Fruit fly (Drosophila melanogaster) whole organism, embryonic: Measurements from ENCODE around the gene CG12947.

ENCODE experiments used
- Bdp1 ChIP-seq: fragments of 200-800 bp; sonication (Bioruptor generic); optimal IDR thresholded peaks from 3 replicates; lab custom pipeline; 2016; ENCODE audit warnings: missing biosample characterization, missing genetic modification characterization
- CG10321 ChIP-seq: fragments of 200-800 bp; sonication (Bioruptor generic); IDR thresholded peaks from 2 replicates; pipeline ENCODE4 v1.3.6; 2022; ENCODE audit warnings: missing biosample characterization, missing genetic modification characterization
- CG10543 ChIP-seq: fragments of 200-800 bp; sonication (Bioruptor generic); optimal IDR thresholded peaks from 3 replicates; lab custom pipeline; 2017; ENCODE audit warnings: missing biosample characterization, mild to moderate bottlenecking, missing genetic modification characterization, moderate library complexity
- CG12155 ChIP-seq: fragments of 200-800 bp; sonication (Bioruptor generic); optimal IDR thresholded peaks from 3 replicates; lab custom pipeline; 2016; ENCODE audit warnings: missing biosample characterization, missing genetic modification characterization
- CG13287 ChIP-seq: fragments of 200-800 bp; sonication (Bioruptor generic); IDR thresholded peaks from 2 replicates; pipeline ENCODE4 v1.3.6; 2022; ENCODE audit warnings: missing biosample characterization, missing genetic modification characterization; ENCODE audit not compliant: partially characterized antibody
- CG13775 ChIP-seq: fragments of 200-800 bp; sonication (Bioruptor generic); optimal IDR thresholded peaks from 3 replicates; lab custom pipeline; 2017; ENCODE audit warnings: missing biosample characterization, mild to moderate bottlenecking, missing genetic modification characterization
- CG15601 ChIP-seq: fragments of 200-800 bp; sonication (Bioruptor generic); optimal IDR thresholded peaks from 3 replicates; lab custom pipeline; 2019; ENCODE audit warnings: missing biosample characterization, mild to moderate bottlenecking, missing genetic modification characterization, moderate library complexity
- CG17385 ChIP-seq: fragments of 200-800 bp; sonication (Bioruptor generic); optimal IDR thresholded peaks from 3 replicates; lab custom pipeline; 2018; ENCODE audit warnings: missing biosample characterization, mild to moderate bottlenecking, missing genetic modification characterization
- CG17568 ChIP-seq: fragments of 200-800 bp; sonication (Bioruptor generic); optimal IDR thresholded peaks from 2 replicates; lab custom pipeline; 2018; ENCODE audit warnings: missing biosample characterization, mild to moderate bottlenecking, missing genetic modification characterization, moderate library complexity
- CG17829 ChIP-seq: fragments of 200-800 bp; optimal IDR thresholded peaks from 2 replicates; lab custom pipeline; 2019; ENCODE audit warnings: missing biosample characterization, mild to moderate bottlenecking, missing genetic modification characterization, moderate library complexity
- CG31224 ChIP-seq: fragments of 200-800 bp; sonication (Bioruptor generic); IDR thresholded peaks from 2 replicates; pipeline ENCODE4 v1.3.6; 2022; ENCODE audit warnings: missing biosample characterization, missing genetic modification characterization
- CG3163 ChIP-seq: fragments of 200-800 bp; sonication (Bioruptor generic); optimal IDR thresholded peaks from 3 replicates; lab custom pipeline; 2016; ENCODE audit warnings: missing biosample characterization, missing genetic modification characterization
- CG33557 ChIP-seq: fragments of 200-800 bp; sonication (Bioruptor generic); optimal IDR thresholded peaks from 2 replicates; lab custom pipeline; 2019; ENCODE audit warnings: missing biosample characterization, mild to moderate bottlenecking, missing genetic modification characterization, moderate library complexity
- CG34224 ChIP-seq: fragments of 200-800 bp; sonication (Bioruptor generic); IDR thresholded peaks from 3 replicates; pipeline ENCODE4 v1.3.6; 2022; ENCODE audit warnings: missing biosample characterization, missing genetic modification characterization; ENCODE audit not compliant: partially characterized antibody
- CG7839 ChIP-seq: fragments of 200-800 bp; sonication (Bioruptor generic); optimal IDR thresholded peaks from 3 replicates; lab custom pipeline; 2018; ENCODE audit warnings: missing biosample characterization, mild to moderate bottlenecking, missing genetic modification characterization, moderate library complexity
- CG8478 ChIP-seq: fragments of >200 bp; optimal IDR thresholded peaks from 2 replicates; lab custom pipeline; 2018
- Camta ChIP-seq: fragments of 200-800 bp; sonication (Bioruptor generic); optimal IDR thresholded peaks from 2 replicates; lab custom pipeline; 2016; ENCODE audit warnings: missing biosample characterization, missing genetic modification characterization
- CoRest ChIP-seq: fragments of 200-800 bp; sonication (Bioruptor generic); optimal IDR thresholded peaks from 3 replicates; lab custom pipeline; 2018; ENCODE audit warnings: missing biosample characterization, mild to moderate bottlenecking, missing genetic modification characterization, moderate library complexity
- Deaf1 ChIP-seq: fragments of 200-800 bp; optimal IDR thresholded peaks from 3 replicates; lab custom pipeline; 2019; ENCODE audit warnings: missing biosample characterization, mild to moderate bottlenecking, missing genetic modification characterization, moderate library complexity
- Dll ChIP-seq: fragments of 200-800 bp; sonication (Bioruptor generic); IDR thresholded peaks from 4 replicates; pipeline ENCODE4 v1.3.6; 2022; ENCODE audit warnings: missing biosample characterization, missing genetic modification characterization; ENCODE audit not compliant: partially characterized antibody
- Elba2 ChIP-seq: fragments of 200-800 bp; sonication (Bioruptor generic); optimal IDR thresholded peaks from 3 replicates; lab custom pipeline; 2016; ENCODE audit warnings: missing biosample characterization, missing genetic modification characterization
- Ets97D ChIP-seq: fragments of 200-800 bp; sonication (Bioruptor generic); optimal IDR thresholded peaks from 3 replicates; lab custom pipeline; 2016; ENCODE audit warnings: missing biosample characterization, missing genetic modification characterization
- HLH3B ChIP-seq: fragments of 200-800 bp; sonication (Bioruptor generic); IDR thresholded peaks from 2 replicates; pipeline ENCODE4 v1.3.6; 2022; ENCODE audit warnings: missing biosample characterization, missing genetic modification characterization
- HmgD ChIP-seq: fragments of 200-800 bp; sonication (Bioruptor generic); optimal IDR thresholded peaks from 3 replicates; lab custom pipeline; 2016; ENCODE audit warnings: missing biosample characterization, missing genetic modification characterization
- Lhr ChIP-seq: fragments of 200-800 bp; sonication (Bioruptor generic); optimal IDR thresholded peaks from 3 replicates; lab custom pipeline; 2017; ENCODE audit warnings: mild to moderate bottlenecking, missing biosample characterization, missing genetic modification reagents, missing genetic modification characterization
- MBD-R2 ChIP-seq: fragments of 200-800 bp; sonication (Bioruptor generic); IDR thresholded peaks from 2 replicates; pipeline ENCODE4 v1.3.6; 2022; ENCODE audit warnings: missing biosample characterization, missing genetic modification characterization
- Mrtf ChIP-seq: fragments of 200-800 bp; sonication (Bioruptor generic); IDR thresholded peaks from 3 replicates; pipeline ENCODE4 v1.3.6; 2022; ENCODE audit warnings: missing biosample characterization, missing genetic modification characterization
- NfI ChIP-seq: fragments of 200-800 bp; sonication (Bioruptor generic); optimal IDR thresholded peaks from 3 replicates; lab custom pipeline; 2018; ENCODE audit warnings: missing biosample characterization, mild to moderate bottlenecking, missing genetic modification characterization, moderate library complexity
- Oaz ChIP-seq: fragments of 200-800 bp; sonication (Bioruptor generic); IDR thresholded peaks from 2 replicates; pipeline ENCODE4 v1.3.6; 2022; ENCODE audit warnings: missing biosample characterization, missing genetic modification characterization
- Sin3A ChIP-seq: fragments of >200 bp; optimal IDR thresholded peaks from 2 replicates; lab custom pipeline; 2018
- Spps ChIP-seq: fragments of 200-800 bp; sonication (Bioruptor generic); optimal IDR thresholded peaks from 2 replicates; lab custom pipeline; 2018; ENCODE audit warnings: missing biosample characterization, mild to moderate bottlenecking, missing genetic modification characterization
- dimm ChIP-seq: fragments of 200-800 bp; sonication (Bioruptor generic); IDR thresholded peaks from 2 replicates; pipeline ENCODE4 v1.3.6; 2022; ENCODE audit warnings: missing biosample characterization, missing genetic modification characterization
- en ChIP-seq: fragments of 200-800 bp; sonication (Bioruptor generic); optimal IDR thresholded peaks from 2 replicates; lab custom pipeline; 2016; ENCODE audit warnings: missing biosample characterization, missing genetic modification characterization
- gcm ChIP-seq: fragments of 200-800 bp; sonication (Bioruptor generic); optimal IDR thresholded peaks from 2 replicates; lab custom pipeline; 2019; ENCODE audit warnings: missing biosample characterization, mild to moderate bottlenecking, missing genetic modification characterization, moderate library complexity
- gfzf ChIP-seq: fragments of 200-800 bp; sonication (Bioruptor generic); optimal IDR thresholded peaks from 2 replicates; lab custom pipeline; 2016; ENCODE audit warnings: missing biosample characterization, mild to moderate bottlenecking, missing genetic modification characterization, moderate library complexity
- grau ChIP-seq: fragments of 200-800 bp; optimal IDR thresholded peaks from 3 replicates; lab custom pipeline; 2019; ENCODE audit warnings: missing biosample characterization, mild to moderate bottlenecking, missing genetic modification characterization, moderate library complexity
- hb ChIP-seq: fragments of 200-800 bp; sonication (Bioruptor generic); IDR thresholded peaks from 3 replicates; pipeline ENCODE4 v1.3.6; 2022; ENCODE audit warnings: missing biosample characterization, missing genetic modification characterization; ENCODE audit not compliant: partially characterized antibody
- kah ChIP-seq: fragments of 200-800 bp; sonication (Bioruptor generic); optimal IDR thresholded peaks from 2 replicates; lab custom pipeline; 2018; ENCODE audit warnings: missing biosample characterization, mild to moderate bottlenecking, missing genetic modification characterization
- kni ChIP-seq: fragments of 200-800 bp; sonication (Bioruptor generic); optimal IDR thresholded peaks from 3 replicates; lab custom pipeline; 2017; ENCODE audit warnings: mild to moderate bottlenecking, missing biosample characterization, missing genetic modification reagents, missing genetic modification characterization
- lov ChIP-seq, 2 experiments: fragments of 200-800 bp in 1 of 2; fragments of >200 bp in 1 of 2; sonication (Bioruptor generic) in 1 of 2; IDR thresholded peaks in 1 of 2; optimal IDR thresholded peaks in 1 of 2; 2 replicates in 1 of 2; 3 replicates in 1 of 2; pipeline versions ENCODE4 v1.3.6 to Lab custom; 2017 to 2022; ENCODE audit warnings: missing biosample characterization in 1 of 2, missing genetic modification characterization in 1 of 2
- repo ChIP-seq: fragments of 200-800 bp; sonication (Bioruptor generic); optimal IDR thresholded peaks from 2 replicates; lab custom pipeline; 2016; ENCODE audit warnings: missing biosample characterization, missing genetic modification characterization
- slbo ChIP-seq: fragments of 200-800 bp; sonication (Bioruptor generic); IDR thresholded peaks from 2 replicates; pipeline ENCODE4 v1.3.6; 2022; ENCODE audit warnings: missing biosample characterization, missing genetic modification characterization
- so ChIP-seq: fragments of 200-800 bp; sonication (Bioruptor generic); IDR thresholded peaks from 3 replicates; pipeline ENCODE4 v1.3.6; 2022; ENCODE audit warnings: missing biosample characterization, missing genetic modification characterization
- tin ChIP-seq: fragments of 200-800 bp; sonication (Bioruptor generic); optimal IDR thresholded peaks from 3 replicates; lab custom pipeline; 2016; ENCODE audit warnings: missing biosample characterization, missing genetic modification characterization
- tll ChIP-seq, 2 experiments: fragments of 200-800 bp in 1 of 2; fragments of >200 bp in 1 of 2; sonication (Bioruptor generic) in 1 of 2; optimal IDR thresholded peaks; 2 replicates each; lab custom pipeline; 2017 to 2019; ENCODE audit warnings: missing biosample characterization in 2 of 2, missing genetic modification characterization in 2 of 2, mild to moderate bottlenecking in 1 of 2, moderate library complexity in 1 of 2
- tna ChIP-seq: fragments of 200-800 bp; sonication (Bioruptor generic); IDR thresholded peaks from 2 replicates; pipeline ENCODE4 v1.3.6; 2022; ENCODE audit warnings: missing biosample characterization, missing genetic modification characterization; ENCODE audit not compliant: partially characterized antibody
- ttk ChIP-seq: fragments of 200-800 bp; sonication (Bioruptor generic); IDR thresholded peaks from 2 replicates; pipeline ENCODE4 v2.1.2; 2022; ENCODE audit warnings: missing biosample characterization, missing genetic modification characterization
- zfh2 ChIP-seq: fragments of 200-800 bp; sonication (Bioruptor generic); optimal IDR thresholded peaks from 2 replicates; lab custom pipeline; 2016; ENCODE audit warnings: missing biosample characterization, missing genetic modification characterization

The CG12947 gene

DNA sequence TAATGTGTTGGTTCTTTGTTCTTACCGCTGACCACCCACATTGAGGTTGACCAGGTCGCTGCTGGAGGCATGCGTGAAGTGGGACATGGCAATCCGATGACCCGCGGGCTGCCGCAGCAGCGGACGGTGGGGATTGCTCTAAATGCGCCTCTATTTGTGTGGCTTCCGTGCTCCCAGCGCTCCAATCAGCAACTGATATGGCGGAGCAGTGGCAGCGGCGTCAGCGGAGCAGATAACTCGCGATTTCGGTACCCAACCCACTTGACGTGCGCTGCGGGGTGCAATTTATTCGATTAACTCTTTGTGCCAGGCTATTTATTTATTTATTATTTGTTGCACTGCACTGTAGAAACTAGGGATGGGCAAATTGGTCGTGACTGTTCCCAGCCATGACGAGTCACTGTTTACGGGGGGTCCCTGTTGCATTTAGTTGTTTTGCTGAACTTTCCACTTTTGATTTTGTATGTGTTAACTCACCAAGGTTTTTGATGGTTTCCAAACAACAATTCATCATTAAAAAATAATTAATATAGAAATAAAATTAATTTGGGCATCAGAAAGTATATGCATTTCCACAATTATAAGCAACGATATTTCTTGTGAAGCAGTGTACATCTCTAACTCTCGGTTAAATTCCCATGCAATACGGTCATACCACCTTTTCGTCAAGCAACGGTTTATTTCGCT lies 20.9 kb downstream of the CG12947 start, which contains the start of the genes CG9467 and CG8526 (continued):
- TF ChIP-seq en, result no peak
- peak; percentile 86 for TF ChIP-seq slbo
- TF ChIP-seq tna (GFP tag; lab: Robert Waterston, UW), result no peak; the same call in 1 of the 2 replicates
- peak; percentile 76 for TF ChIP-seq tin (GFP tag; lab: Kevin White, UChicago)
- TF ChIP-seq lov (optimal IDR thresholded peaks at IDR 0.05; lab: Kevin White, UChicago), result no peak
- TF ChIP-seq lov (GFP tag; IDR thresholded peaks at IDR 0.05; lab: Robert Waterston, UW), result no peak
- TF ChIP-seq zfh2 (GFP tag; lab: Kevin White, UChicago), result peak; percentile 71
- TF ChIP-seq CG15601, result peak; percentile 65
- peak; percentile 70; the same call in 1 of the 3 replicates for TF ChIP-seq hb (GFP tag; lab: Robert Waterston, UW)
- TF ChIP-seq Deaf1 (tag; lab: Kevin White, UChicago), result no peak
- no peak for TF ChIP-seq CG3163
- TF ChIP-seq CG33557 (GFP tag; lab: Kevin White, UChicago), result peak; percentile 47
- TF ChIP-seq gcm (GFP tag; lab: Kevin White, UChicago), result no peak
- no peak for TF ChIP-seq CG17568 (GFP tag; lab: Kevin White, UChicago)

DNA sequence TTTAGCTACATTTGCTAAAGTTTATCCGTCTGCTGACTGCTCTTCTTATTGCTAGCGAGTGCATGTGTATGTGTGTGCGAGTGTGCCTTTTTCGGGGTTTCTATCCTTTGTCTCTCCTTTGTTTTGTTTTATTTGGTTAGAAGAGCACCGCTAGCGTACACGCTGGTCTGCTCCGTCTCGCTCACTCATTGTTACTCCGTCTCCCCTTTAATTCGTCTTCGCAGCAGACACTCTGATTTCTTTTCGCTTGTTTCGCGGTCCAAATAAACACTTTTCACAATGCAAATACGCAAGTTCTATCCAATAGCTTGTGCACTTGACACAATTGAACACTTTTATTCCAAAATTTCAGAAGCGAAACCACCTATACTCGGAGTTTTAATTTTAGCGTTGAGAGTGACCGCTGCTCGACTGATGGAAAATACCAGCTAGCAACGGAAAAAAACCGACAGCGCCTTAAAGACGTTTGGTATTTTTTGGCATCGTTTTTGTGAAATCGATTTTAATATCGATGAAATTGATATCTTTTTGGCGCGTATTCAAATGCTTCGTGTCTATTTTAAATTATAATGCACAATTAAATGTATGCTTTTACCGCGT lies 29.2 kb downstream of the CG12947 start, which contains the start of gene FBXO11:
Gene FBXO11 (minus strand): TSS at position 423 of the 600 bp plus-strand sequence.
- TF ChIP-seq Bdp1 (GFP tag; lab: Kevin White, UChicago), result no peak
- TF ChIP-seq CG10543 (GFP tag; lab: Kevin White, UChicago), result peak; percentile 2
- TF ChIP-seq tll (GFP tag; optimal IDR thresholded peaks at IDR 0.05; lab: Kevin White, UChicago), result peak in 1 of 2 experiments; percentile 41
- TF ChIP-seq CG31224 (GFP tag; lab: Robert Waterston, UW), result no peak
- peak; percentile 6 for TF ChIP-seq CoRest (tag; lab: Kevin White, UChicago)
- no peak; the same call in 3 of the 4 replicates for TF ChIP-seq Dll (GFP tag; lab: Robert Waterston, UW)
- TF ChIP-seq MBD-R2 (GFP tag; lab: Robert Waterston, UW), result peak; percentile 59
- TF ChIP-seq so (GFP tag; lab: Robert Waterston, UW), result no peak
- peak; percentile 66 for TF ChIP-seq kah (GFP tag; lab: Kevin White, UChicago)
- TF ChIP-seq kni (GFP tag; lab: Kevin White, UChicago), result no peak
- TF ChIP-seq Ets97D (GFP tag; lab: Kevin White, UChicago), result peak; percentile 49
- peak; percentile 75 for TF ChIP-seq HmgD (GFP tag; lab: Kevin White, UChicago)
- no peak for TF ChIP-seq Mrtf (GFP tag; lab: Robert Waterston, UW)
- peak; percentile 11 for TF ChIP-seq CG17829 (tag; lab: Kevin White, UChicago)
- no peak for TF ChIP-seq Spps (tag; lab: Kevin White, UChicago)
- TF ChIP-seq grau, result no peak
- no peak for TF ChIP-seq dimm (GFP tag; lab: Robert Waterston, UW)
- no peak for TF ChIP-seq Camta
- TF ChIP-seq Oaz, result no peak
- TF ChIP-seq CG34224, result peak; percentile 16; the same call in 1 of the 3 replicates
- no peak for TF ChIP-seq CG7839 (tag; lab: Kevin White, UChicago)
- peak; percentile 72 for TF ChIP-seq Sin3A
- TF ChIP-seq CG13775 (GFP tag; lab: Kevin White, UChicago), result no peak
- no peak for TF ChIP-seq CG12155 (GFP tag; lab: Kevin White, UChicago)
- TF ChIP-seq gfzf (GFP tag; lab: Kevin White, UChicago), result peak; percentile 97
- TF ChIP-seq CG8478 (lab: Kevin White, UChicago), result peak; percentile 95
- TF ChIP-seq CG13287 (GFP tag; lab: Robert Waterston, UW), result peak; percentile 70
- peak; percentile 24 for TF ChIP-seq CG17385 (GFP tag; lab: Kevin White, UChicago)
- TF ChIP-seq Elba2 (GFP tag; lab: Kevin White, UChicago), result peak; percentile 55
- peak; percentile 13; the same call in 1 of the 2 replicates for TF ChIP-seq ttk (GFP tag; lab: Robert Waterston, UW)
- TF ChIP-seq NfI (GFP tag; lab: Kevin White, UChicago), result no peak
- TF ChIP-seq HLH3B (GFP tag; lab: Robert Waterston, UW), result no peak
- TF ChIP-seq repo (GFP tag; lab: Kevin White, UChicago), result peak; percentile 6
- peak; percentile 98 for TF ChIP-seq CG10321 (GFP tag; lab: Robert Waterston, UW)
- TF ChIP-seq Lhr, result peak; percentile 52
